Fruit fly (Drosophila melanogaster): ENCODE results near the gene St2.

DNA sequence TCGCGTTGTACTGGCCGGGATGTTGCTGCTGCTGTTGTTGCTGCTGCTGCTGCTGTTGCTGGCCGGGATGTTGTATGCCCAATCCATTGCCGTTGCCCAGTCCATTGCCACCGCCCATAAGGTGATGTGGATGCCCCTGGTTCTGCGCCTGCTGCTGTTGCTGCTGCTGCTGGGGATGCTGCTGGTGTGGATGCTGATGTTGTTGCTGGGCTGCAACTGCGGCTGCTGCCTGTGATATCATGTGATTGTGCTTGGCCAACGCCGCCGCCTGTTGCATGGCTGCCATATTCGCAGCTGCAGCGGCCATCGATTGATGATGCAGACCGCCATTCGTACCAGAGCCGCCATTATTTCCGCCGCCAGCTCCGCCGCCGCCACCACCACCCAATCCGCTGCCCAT, 19.3 kb upstream of the St2 start:
- no peak for TF ChIP-seq kay (GFP tag; ENCODE audit: borderline replicate concordance)
- no peak for TF ChIP-seq CG12768 (GFP tag; optimal IDR thresholded peaks at IDR 0.05)
- TF ChIP-seq CG14711 (tag; optimal IDR thresholded peaks at IDR 0.05), result no peak
- TF ChIP-seq CG7045 (GFP tag; optimal IDR thresholded peaks at IDR 0.05), result no peak
- no peak for TF ChIP-seq Mnt (GFP tag; optimal IDR thresholded peaks at IDR 0.05)
- TF ChIP-seq CG33017 (tag; optimal IDR thresholded peaks at IDR 0.05), result no peak
- no peak for TF ChIP-seq Hr96 (GFP tag; optimal IDR thresholded peaks at IDR 0.05)
- TF ChIP-seq tj (GFP tag; optimal IDR thresholded peaks at IDR 0.05), result no peak
- TF ChIP-seq cic (GFP tag; optimal IDR thresholded peaks at IDR 0.05), result no peak
